Fruit fly (Drosophila melanogaster): Measurements from ENCODE around the gene Mtr3.

Gene Mtr3

dm6 chr3L:19870843-19871666, 42.5 kb downstream of the Mtr3 start, which contains the start of the genes Rab8 and Usp32:
Gene Rab8, minus strand, starts transcription at chr3L:19871078.
Gene Usp32, plus strand, starts transcription at chr3L:19871139.
- peak in 1 of 2 experiments; percentile 66 for TF ChIP-seq ss (GFP tag; optimal IDR thresholded peaks at IDR 0.05)
- peak; percentile 3 for TF ChIP-seq Lpt (GFP tag; optimal IDR thresholded peaks at IDR 0.05)
- no peak for TF ChIP-seq CG11762 (GFP tag; optimal IDR thresholded peaks at IDR 0.05; ENCODE audit: insufficient read depth)
- TF ChIP-seq CG31627 (GFP tag; optimal IDR thresholded peaks at IDR 0.05) = peak; percentile 57
- peak; percentile 28 for TF ChIP-seq CG8632 (GFP tag; optimal IDR thresholded peaks at IDR 0.05)
- peak; percentile 5 for TF ChIP-seq CG16779 (tag; optimal IDR thresholded peaks at IDR 0.05)
- no peak for TF ChIP-seq net (GFP tag; optimal IDR thresholded peaks at IDR 0.05)
- TF ChIP-seq spab (GFP tag; optimal IDR thresholded peaks at IDR 0.05) = no peak
- 0 out of 2 replicates have a peak, but pooled peaks have one; percentile 20 for TF ChIP-seq CG15336 (GFP tag; IDR thresholded peaks at IDR 0.05)
- TF ChIP-seq Sox15 (GFP tag; optimal IDR thresholded peaks at IDR 0.05) = no peak
- no peak for TF ChIP-seq fd59A (GFP tag; optimal IDR thresholded peaks at IDR 0.05)
- no peak for TF ChIP-seq dac (GFP tag; optimal IDR thresholded peaks at IDR 0.05)
- no peak for TF ChIP-seq Smox (GFP tag; optimal IDR thresholded peaks at IDR 0.05)
- TF ChIP-seq CG6792 (GFP tag; optimal IDR thresholded peaks at IDR 0.05) = peak; percentile 23
- TF ChIP-seq Hr38 (GFP tag; optimal IDR thresholded peaks at IDR 0.05) = no peak
- no peak for TF ChIP-seq CG11902 (GFP tag; optimal IDR thresholded peaks at IDR 0.05)
- TF ChIP-seq Ets96B (tag; optimal IDR thresholded peaks at IDR 0.05) = no peak
- TF ChIP-seq svp (GFP tag) = peak; percentile 76
- TF ChIP-seq eg (GFP tag; IDR thresholded peaks at IDR 0.05) = 0 out of 3 replicates have a peak, but pooled peaks have one; percentile 36
- TF ChIP-seq Hr4 (GFP tag; optimal IDR thresholded peaks at IDR 0.05) = peak; percentile 3
- TF ChIP-seq CG6163 (GFP tag; IDR thresholded peaks at IDR 0.05) = peak; percentile 42; the same call in 2 of the 3 replicates
- peak; percentile 71 for TF ChIP-seq Sox102F (GFP tag; optimal IDR thresholded peaks at IDR 0.05)
- peak; percentile 50 for TF ChIP-seq topi (GFP tag; optimal IDR thresholded peaks at IDR 0.05)
- TF ChIP-seq CG8319 (GFP tag; optimal IDR thresholded peaks at IDR 0.05) = no peak
- peak; percentile 11 for TF ChIP-seq CG34406 (GFP tag; optimal IDR thresholded peaks at IDR 0.05)
- TF ChIP-seq fkh (GFP tag; optimal IDR thresholded peaks at IDR 0.05) = no peak
- peak; percentile 47 for TF ChIP-seq Eip75B (GFP tag; optimal IDR thresholded peaks at IDR 0.05)
- no peak for TF ChIP-seq Eip93F (GFP tag; optimal IDR thresholded peaks at IDR 0.05)
- peak; percentile 59 for TF ChIP-seq Met (GFP tag; optimal IDR thresholded peaks at IDR 0.05)
- no peak for TF ChIP-seq CG6276 (GFP tag; optimal IDR thresholded peaks at IDR 0.05)
- no peak for TF ChIP-seq OdsH (GFP tag; optimal IDR thresholded peaks at IDR 0.05)
- peak; percentile 1 for TF ChIP-seq CG7368 (GFP tag; optimal IDR thresholded peaks at IDR 0.05)
- TF ChIP-seq CG10631 (GFP tag; optimal IDR thresholded peaks at IDR 0.05) = no peak
- peak; percentile 13 to 18 for TF ChIP-seq salr (GFP tag; optimal IDR thresholded peaks at IDR 0.05)
- peak; percentile 37 for TF ChIP-seq Sox14 (GFP tag; optimal IDR thresholded peaks at IDR 0.05)
- TF ChIP-seq cyc (GFP tag; optimal IDR thresholded peaks at IDR 0.05) = peak; percentile 65
- TF ChIP-seq esn (GFP tag; optimal IDR thresholded peaks at IDR 0.05) = peak; percentile 68
- peak; percentile 28 for TF ChIP-seq acj6 (GFP tag; optimal IDR thresholded peaks at IDR 0.05)
- TF ChIP-seq pdm3 (GFP tag; optimal IDR thresholded peaks at IDR 0.05) = no peak
- no peak for TF ChIP-seq CG10669 (GFP tag; optimal IDR thresholded peaks at IDR 0.05)
- TF ChIP-seq CG6808 (GFP tag; optimal IDR thresholded peaks at IDR 0.05) = no peak
- no peak for TF ChIP-seq Ets21C (GFP tag; optimal IDR thresholded peaks at IDR 0.05)
- TF ChIP-seq Eip78C (GFP tag) = peak; percentile 87
- TF ChIP-seq achi (GFP tag; optimal IDR thresholded peaks at IDR 0.05) = no peak
- TF ChIP-seq Hr39 (GFP tag; optimal IDR thresholded peaks at IDR 0.05) = no peak
- peak; percentile 2 for TF ChIP-seq dsx (GFP tag; optimal IDR thresholded peaks at IDR 0.05; ENCODE audit: poor library complexity, severe bottlenecking)
- 0 out of 2 replicates have a peak, but pooled peaks have one; percentile 23 for TF ChIP-seq Gug (GFP tag; IDR thresholded peaks at IDR 0.05)
- TF ChIP-seq CG6854 (GFP tag; optimal IDR thresholded peaks at IDR 0.05) = no peak
- TF ChIP-seq CG3919 (GFP tag; optimal IDR thresholded peaks at IDR 0.05) = no peak
- no peak for TF ChIP-seq CG32006 (GFP tag; optimal IDR thresholded peaks at IDR 0.05)

Measured in whole organism, prepupa.